Fruit fly (Drosophila melanogaster) whole organism, adult: ENCODE data around the gene CG15025.

Experiments
- CG11617 ChIP-seq: fragments of 200-800 bp; sonication (Bioruptor generic); optimal IDR thresholded peaks from 2 replicates; lab custom pipeline; 2017; ENCODE audit warnings: mild to moderate bottlenecking, missing biosample characterization, missing genetic modification reagents, missing genetic modification characterization
- CG12768 ChIP-seq: fragments of 200-800 bp; sonication (Bioruptor generic); optimal IDR thresholded peaks from 2 replicates; lab custom pipeline; 2017; ENCODE audit warnings: missing biosample characterization, missing genetic modification characterization, mild to moderate bottlenecking, moderate library complexity, missing genetic modification reagents
- CG14711 ChIP-seq: fragments of 200-800 bp; sonication (Bioruptor generic); optimal IDR thresholded peaks from 2 replicates; lab custom pipeline; 2018; ENCODE audit warnings: missing biosample characterization, mild to moderate bottlenecking, missing genetic modification characterization, moderate library complexity
- CG1620 ChIP-seq: fragments of 200-800 bp; sonication (Bioruptor generic); optimal IDR thresholded peaks from 2 replicates; lab custom pipeline; 2016; ENCODE audit warnings: missing biosample characterization, missing genetic modification characterization
- CG33017 ChIP-seq: fragments of 200-800 bp; sonication (Bioruptor generic); optimal IDR thresholded peaks from 2 replicates; lab custom pipeline; 2018; ENCODE audit warnings: missing biosample characterization, mild to moderate bottlenecking, missing genetic modification characterization, moderate library complexity
- CG5204 ChIP-seq: fragments of 200-800 bp; sonication (Bioruptor generic); optimal IDR thresholded peaks from 2 replicates; lab custom pipeline; 2016; ENCODE audit warnings: missing biosample characterization, missing genetic modification characterization
- CG7045 ChIP-seq: fragments of 200-800 bp; sonication (Bioruptor generic); optimal IDR thresholded peaks from 2 replicates; lab custom pipeline; 2017; ENCODE audit warnings: missing biosample characterization, mild to moderate bottlenecking, missing genetic modification characterization
- CG7101 ChIP-seq: fragments of 200-800 bp; sonication (Bioruptor generic); optimal IDR thresholded peaks from 2 replicates; lab custom pipeline; 2018; ENCODE audit warnings: missing biosample characterization, mild to moderate bottlenecking, missing genetic modification characterization, moderate library complexity
- Clk ChIP-seq: fragments of 200-800 bp; sonication (Bioruptor generic); optimal IDR thresholded peaks from 2 replicates; lab custom pipeline; 2017; ENCODE audit warnings: missing biosample characterization, missing genetic modification characterization
- Crg-1 ChIP-seq: fragments of 200-800 bp; sonication (Bioruptor generic); optimal IDR thresholded peaks from 2 replicates; lab custom pipeline; 2016; ENCODE audit warnings: missing biosample characterization, missing genetic modification characterization
- Hr96 ChIP-seq: fragments of 200-800 bp; sonication (Bioruptor generic); optimal IDR thresholded peaks from 2 replicates; lab custom pipeline; 2016; ENCODE audit warnings: missing biosample characterization, missing genetic modification characterization
- Mnt ChIP-seq: fragments of 200-800 bp; sonication (Bioruptor generic); optimal IDR thresholded peaks from 2 replicates; lab custom pipeline; 2016; ENCODE audit warnings: missing biosample characterization, mild to moderate bottlenecking, missing genetic modification characterization
- bab1 ChIP-seq: fragments of 200-800 bp; sonication (Bioruptor generic); optimal IDR thresholded peaks from 3 replicates; lab custom pipeline; 2019; ENCODE audit warnings: missing biosample characterization, mild to moderate bottlenecking, missing genetic modification characterization, moderate library complexity
- cic ChIP-seq: fragments of 200-800 bp; sonication (Bioruptor generic); optimal IDR thresholded peaks from 2 replicates; lab custom pipeline; 2017; ENCODE audit warnings: missing biosample characterization, mild to moderate bottlenecking, missing genetic modification characterization, moderate library complexity
- cnc ChIP-seq, 2 experiments: fragments of >200 bp; optimal IDR thresholded peaks; 2 replicates each; lab custom pipeline; 2017
- kay ChIP-seq: fragments of 200-800 bp; sonication (Bioruptor generic); peaks from one replicate; lab custom pipeline; 2016; ENCODE audit warnings: missing biosample characterization, missing genetic modification characterization, borderline replicate concordance
- ovo ChIP-seq: fragments of 200-800 bp; sonication (Bioruptor generic); optimal IDR thresholded peaks from 2 replicates; lab custom pipeline; 2016; ENCODE audit warnings: missing biosample characterization, missing genetic modification characterization
- tj ChIP-seq: fragments of 200-800 bp; sonication (Bioruptor generic); optimal IDR thresholded peaks from 3 replicates; lab custom pipeline; 2017; ENCODE audit warnings: missing biosample characterization, mild to moderate bottlenecking, missing genetic modification characterization, moderate library complexity
- toe ChIP-seq: fragments of 200-800 bp; sonication (Bioruptor generic); optimal IDR thresholded peaks from 2 replicates; lab custom pipeline; 2016; ENCODE audit warnings: missing biosample characterization, missing genetic modification characterization

The CG15025 gene

dm6 chr3R:19490996-19491395 lies at the start of gene CG15025:
TSS of gene CG15025 (minus strand) at chr3R:19491115.
- TF ChIP-seq CG12768: no peak
- TF ChIP-seq CG1620 (GFP tag; lab: Kevin White, UChicago): peak; percentile 14
- peak; percentile 30 for TF ChIP-seq bab1 (GFP tag; lab: Kevin White, UChicago)
- TF ChIP-seq CG5204 (GFP tag; lab: Kevin White, UChicago): peak; percentile 17
- TF ChIP-seq Clk (GFP tag; lab: Kevin White, UChicago): no peak
- TF ChIP-seq toe (GFP tag; lab: Kevin White, UChicago): peak; percentile 53

DNA sequence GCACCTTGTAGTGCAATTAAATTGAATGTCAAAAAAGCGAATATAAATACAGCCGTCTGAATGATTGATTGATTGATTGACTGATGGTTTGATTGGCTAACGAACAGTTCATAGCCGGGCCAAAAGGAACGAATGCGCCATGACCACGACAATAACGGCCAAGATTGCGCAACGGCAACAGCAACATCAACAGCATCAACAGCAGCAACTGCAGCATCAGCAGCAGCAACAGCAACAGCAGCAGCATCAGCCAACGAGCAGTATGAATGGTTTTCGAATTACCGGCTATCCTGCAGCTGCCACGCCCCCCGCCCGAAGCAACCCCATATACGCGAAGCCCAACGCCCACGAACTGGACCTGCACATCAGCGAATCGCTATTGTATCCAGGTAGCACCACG lies 33.6 kb upstream of the CG15025 start:
- TF ChIP-seq ovo: no peak
- TF ChIP-seq bab1 (GFP tag; lab: Kevin White, UChicago): no peak
- TF ChIP-seq CG14711: no peak
- TF ChIP-seq Hr96 (GFP tag; lab: Kevin White, UChicago): no peak
- TF ChIP-seq CG7101 (tag; lab: Kevin White, UChicago): no peak
- no peak for TF ChIP-seq Crg-1 (GFP tag; lab: Kevin White, UChicago)
- TF ChIP-seq CG5204 (GFP tag; lab: Kevin White, UChicago): no peak
- TF ChIP-seq CG1620 (GFP tag; lab: Kevin White, UChicago): no peak
- no peak for TF ChIP-seq CG12768

- TF ChIP-seq ovo (no peak), Clk (GFP tag; lab: Kevin White, UChicago) (no peak), kay (no peak), toe (GFP tag; lab: Kevin White, UChicago) (no peak), tj (GFP tag; lab: Kevin White, UChicago) (no peak), CG33017 (tag; lab: Kevin White, UChicago) (no peak), CG7045 (GFP tag; lab: Kevin White, UChicago) (no peak), Hr96 (GFP tag; lab: Kevin White, UChicago) (no peak), CG11617 (GFP tag; lab: Kevin White, UChicago) (no peak), bab1 (GFP tag; lab: Kevin White, UChicago) (no peak)
These were observed 19.6 kb upstream of the CG15025 start for dm6 chr3R:19510338-19511130.

- TF ChIP-seq CG7101 (tag; lab: Kevin White, UChicago): no peak
- TF ChIP-seq kay: peak; percentile 50
These were observed 18.2 kb upstream of the CG15025 start for dm6 chr3R:19509186-19509522.

DNA sequence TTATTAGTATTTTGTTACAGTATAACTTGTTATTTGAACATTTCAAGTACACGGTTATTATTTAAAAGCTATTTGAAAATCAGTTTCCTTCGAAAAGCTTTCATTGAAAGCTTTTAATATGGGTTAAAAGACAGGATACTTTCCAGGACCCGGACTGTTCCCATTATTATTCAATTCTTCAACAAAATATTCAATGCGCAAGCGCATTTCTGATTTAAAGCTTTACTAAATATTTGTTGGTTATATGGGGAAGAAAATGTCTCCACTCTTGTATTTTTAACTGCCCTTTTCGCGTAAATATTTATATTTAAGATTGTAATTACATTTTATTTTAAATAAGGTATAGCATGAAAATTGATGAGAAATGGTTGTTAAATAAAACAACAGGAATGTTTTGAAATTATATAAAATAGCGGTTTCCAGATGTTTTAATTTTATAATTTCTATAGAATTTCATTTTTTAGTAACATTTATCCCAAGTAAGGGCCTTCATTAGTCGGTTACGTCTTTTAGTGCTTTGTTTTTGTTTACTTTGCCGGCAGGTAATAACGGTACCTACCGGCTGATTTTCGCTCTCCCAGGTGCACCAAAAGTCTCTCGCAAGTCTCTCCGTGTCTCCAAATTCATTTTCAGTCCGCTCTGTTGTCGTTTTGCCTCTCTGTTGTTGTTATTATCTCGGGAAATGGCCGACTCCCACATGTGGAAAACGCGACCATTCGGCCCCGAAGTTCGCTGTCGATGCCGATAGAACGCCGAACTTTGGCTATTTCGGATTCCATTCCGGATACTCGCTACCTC lies 17.7 kb upstream of the CG15025 start:
- TF ChIP-seq CG33017 (tag; lab: Kevin White, UChicago) (peak; percentile 27), toe (GFP tag; lab: Kevin White, UChicago) (no peak), cnc (optimal IDR thresholded peaks at IDR 0.05; lab: Kevin White, UChicago) (no peak), CG11617 (GFP tag; lab: Kevin White, UChicago) (no peak), CG5204 (GFP tag; lab: Kevin White, UChicago) (no peak), CG12768 (peak; percentile 5), Hr96 (GFP tag; lab: Kevin White, UChicago) (no peak), Crg-1 (GFP tag; lab: Kevin White, UChicago) (no peak), Mnt (GFP tag; lab: Kevin White, UChicago) (no peak), CG7101 (tag; lab: Kevin White, UChicago) (no peak)

DNA sequence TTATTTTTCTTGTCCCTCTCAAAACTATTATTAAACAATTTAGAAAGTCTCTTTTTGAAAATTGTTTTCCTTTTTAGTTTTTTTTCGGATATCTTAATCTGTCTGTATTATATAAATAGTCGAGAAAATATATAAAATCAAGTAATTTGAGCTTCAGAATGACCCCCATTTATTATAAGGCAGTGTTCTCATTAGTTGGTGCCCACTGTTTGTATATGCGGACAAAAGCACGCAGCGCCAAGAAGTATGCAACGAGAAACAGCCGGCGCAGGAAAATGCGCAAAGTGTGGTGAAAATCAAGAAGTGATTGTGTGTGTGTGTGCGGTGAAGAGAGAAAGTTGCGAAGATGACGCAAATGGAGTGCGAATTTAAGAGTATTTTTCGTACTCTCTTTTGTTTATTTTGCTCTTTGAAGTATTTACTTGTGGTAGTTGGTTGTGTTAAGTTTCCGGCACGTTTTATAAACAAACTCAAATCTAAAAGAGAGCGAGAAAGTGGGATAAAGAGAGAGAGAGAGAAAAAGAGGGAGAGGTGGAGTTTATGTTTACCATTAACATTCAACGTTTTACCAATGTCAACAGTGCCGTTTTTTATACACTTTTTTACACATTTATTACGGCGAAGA lies 12.3 kb upstream of the CG15025 start:
- TF ChIP-seq Clk (GFP tag; lab: Kevin White, UChicago) (no peak), kay (peak; percentile 16)

DNA sequence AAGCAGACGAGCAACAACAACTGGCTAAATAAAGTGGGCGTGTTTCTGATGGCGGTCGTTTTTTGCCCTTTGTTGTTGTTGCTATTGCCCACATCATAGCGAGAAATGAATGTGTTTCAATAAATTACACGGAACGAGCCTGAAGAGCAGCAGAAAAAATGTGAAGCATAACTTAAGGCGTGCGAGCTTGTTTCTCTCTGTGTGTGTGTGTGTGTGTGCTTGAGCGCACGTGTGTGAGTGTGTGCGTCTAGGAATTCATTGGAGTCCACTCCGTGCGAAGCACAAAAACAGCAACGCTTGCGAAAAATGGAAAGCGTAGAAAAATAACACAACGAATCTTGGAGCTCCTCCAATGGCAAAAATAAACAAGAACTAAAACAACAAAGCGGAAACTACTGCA lies 9.7 kb upstream of the CG15025 start:
- TF ChIP-seq CG14711: no peak
- no peak for TF ChIP-seq CG11617 (GFP tag; lab: Kevin White, UChicago)
- TF ChIP-seq ovo: no peak
- TF ChIP-seq cnc (optimal IDR thresholded peaks at IDR 0.05; lab: Kevin White, UChicago): no peak
- no peak for TF ChIP-seq Crg-1 (GFP tag; lab: Kevin White, UChicago)
- no peak for TF ChIP-seq cic
- TF ChIP-seq Mnt (GFP tag; lab: Kevin White, UChicago): no peak
- TF ChIP-seq CG7045 (GFP tag; lab: Kevin White, UChicago): no peak
- no peak for TF ChIP-seq CG1620 (GFP tag; lab: Kevin White, UChicago)
- no peak for TF ChIP-seq CG7101 (tag; lab: Kevin White, UChicago)
- no peak for TF ChIP-seq bab1 (GFP tag; lab: Kevin White, UChicago)
- TF ChIP-seq Clk (GFP tag; lab: Kevin White, UChicago): no peak
- no peak for TF ChIP-seq CG33017 (tag; lab: Kevin White, UChicago)
- TF ChIP-seq tj (GFP tag; lab: Kevin White, UChicago): no peak
